Fruit fly (Drosophila melanogaster) whole organism, embryonic: ENCODE results near the gene CG42240.

ENCODE experiments used
- Aef1 ChIP-seq: fragments of 200-800 bp; sonication (Bioruptor generic); IDR thresholded peaks from 3 replicates; pipeline ENCODE4 v1.3.6; 2022; ENCODE audit warnings: missing biosample characterization, missing genetic modification characterization
- Bteb2 ChIP-seq: fragments of 200-800 bp; sonication (Bioruptor generic); optimal IDR thresholded peaks from 2 replicates; lab custom pipeline; 2016; ENCODE audit warnings: missing biosample characterization, missing genetic modification characterization
- C15 ChIP-seq: fragments of 200-800 bp; sonication (Bioruptor generic); IDR thresholded peaks from 3 replicates; pipeline ENCODE4 v1.3.6; 2022; ENCODE audit warnings: missing biosample characterization, missing genetic modification characterization
- CG12104 ChIP-seq: fragments of 200-800 bp; sonication (Bioruptor generic); optimal IDR thresholded peaks from 3 replicates; lab custom pipeline; 2016; ENCODE audit warnings: missing biosample characterization, missing genetic modification characterization
- CG13123 ChIP-seq: fragments of 200-800 bp; sonication (Bioruptor generic); optimal IDR thresholded peaks from 2 replicates; lab custom pipeline; 2016; ENCODE audit warnings: missing biosample characterization, missing genetic modification characterization
- CG13624 ChIP-seq: fragments of 200-800 bp; sonication (Bioruptor generic); optimal IDR thresholded peaks from 2 replicates; lab custom pipeline; 2016; ENCODE audit warnings: missing biosample characterization, missing genetic modification characterization
- CG17385 ChIP-seq: fragments of 200-800 bp; sonication (Bioruptor generic); optimal IDR thresholded peaks from 3 replicates; lab custom pipeline; 2018; ENCODE audit warnings: missing biosample characterization, mild to moderate bottlenecking, missing genetic modification characterization
- CG18599 ChIP-seq: fragments of 200-800 bp; sonication (Bioruptor generic); optimal IDR thresholded peaks from 3 replicates; lab custom pipeline; 2017; ENCODE audit warnings: missing biosample characterization, missing genetic modification characterization, mild to moderate bottlenecking, moderate library complexity, missing genetic modification reagents
- CG3065 ChIP-seq: fragments of 200-800 bp; sonication (Bioruptor generic); optimal IDR thresholded peaks from 2 replicates; lab custom pipeline; 2016; ENCODE audit warnings: missing biosample characterization, missing genetic modification characterization
- CG32532 ChIP-seq: fragments of 200-800 bp; sonication (Bioruptor generic); IDR thresholded peaks from 2 replicates; pipeline ENCODE4 v1.3.6; 2022; ENCODE audit warnings: missing biosample characterization, missing genetic modification characterization
- CG32772 ChIP-seq: fragments of 200-800 bp; sonication (Bioruptor generic); IDR thresholded peaks from 2 replicates; pipeline ENCODE4 v1.3.6; 2022; ENCODE audit warnings: missing biosample characterization, missing genetic modification characterization
- CG4360 ChIP-seq: fragments of 200-800 bp; sonication (Bioruptor generic); IDR thresholded peaks from 2 replicates; pipeline ENCODE4 v1.3.6; 2022; ENCODE audit warnings: missing biosample characterization, missing genetic modification characterization
- CG4820 ChIP-seq: fragments of 200-800 bp; sonication (Bioruptor generic); optimal IDR thresholded peaks from 3 replicates; lab custom pipeline; 2016; ENCODE audit warnings: missing biosample characterization, missing genetic modification characterization
- CG6272 ChIP-seq: fragments of 200-800 bp; sonication (Bioruptor generic); IDR thresholded peaks from 2 replicates; pipeline ENCODE4 v1.3.6; 2022; ENCODE audit warnings: missing biosample characterization, missing genetic modification characterization
- CG7271 ChIP-seq: fragments of 200-800 bp; sonication (Bioruptor generic); optimal IDR thresholded peaks from 2 replicates; lab custom pipeline; 2018; ENCODE audit warnings: missing biosample characterization, mild to moderate bottlenecking, missing genetic modification characterization, moderate library complexity
- CG9817 ChIP-seq: fragments of 200-800 bp; sonication (Bioruptor generic); optimal IDR thresholded peaks from 2 replicates; lab custom pipeline; 2018; ENCODE audit warnings: missing biosample characterization, mild to moderate bottlenecking, missing genetic modification characterization, moderate library complexity
- D19B ChIP-seq: fragments of 200-800 bp; sonication (Bioruptor generic); optimal IDR thresholded peaks from 2 replicates; lab custom pipeline; 2017; ENCODE audit warnings: missing biosample characterization, mild to moderate bottlenecking, missing genetic modification characterization
- Deaf1 ChIP-seq: fragments of 200-800 bp; optimal IDR thresholded peaks from 3 replicates; lab custom pipeline; 2019; ENCODE audit warnings: missing biosample characterization, mild to moderate bottlenecking, missing genetic modification characterization, moderate library complexity
- Dfd ChIP-seq, 2 experiments: fragments of >200 bp; optimal IDR thresholded peaks; 2 replicates each; lab custom pipeline; 2017; ENCODE audit warnings: missing biosample characterization in 2 of 2, missing genetic modification characterization in 2 of 2
- Doc3 ChIP-seq: fragments of 200-800 bp; sonication (Bioruptor generic); IDR thresholded peaks from 3 replicates; pipeline ENCODE4 v1.3.6; 2022; ENCODE audit warnings: missing biosample characterization, missing genetic modification characterization; ENCODE audit not compliant: partially characterized antibody
- E2f2 ChIP-seq: fragments of 200-800 bp; sonication (Bioruptor generic); IDR thresholded peaks from 2 replicates; pipeline ENCODE4 v1.3.6; 2022; ENCODE audit warnings: missing biosample characterization, missing genetic modification characterization
- Elba2 ChIP-seq: fragments of 200-800 bp; sonication (Bioruptor generic); optimal IDR thresholded peaks from 3 replicates; lab custom pipeline; 2016; ENCODE audit warnings: missing biosample characterization, missing genetic modification characterization
- Ets97D ChIP-seq: fragments of 200-800 bp; sonication (Bioruptor generic); optimal IDR thresholded peaks from 3 replicates; lab custom pipeline; 2016; ENCODE audit warnings: missing biosample characterization, missing genetic modification characterization
- HLH4C ChIP-seq: fragments of 200-800 bp; sonication (Bioruptor generic); IDR thresholded peaks from 3 replicates; pipeline ENCODE4 v1.3.6; 2022; ENCODE audit warnings: missing biosample characterization, missing genetic modification characterization; ENCODE audit not compliant: partially characterized antibody
- Lim3 ChIP-seq: fragments of 200-800 bp; sonication (Bioruptor generic); IDR thresholded peaks from 2 replicates; pipeline ENCODE4 v1.3.6; 2022; ENCODE audit warnings: missing biosample characterization, missing genetic modification characterization
- Lpt ChIP-seq: fragments of >200 bp; optimal IDR thresholded peaks from 2 replicates; lab custom pipeline; 2018; ENCODE audit warnings: missing biosample characterization, missing genetic modification characterization
- Med ChIP-seq: fragments of 200-800 bp; sonication (Bioruptor generic); peaks from one replicate; lab custom pipeline; 2016; ENCODE audit warnings: missing biosample characterization, missing genetic modification characterization, mild to moderate bottlenecking, inconsistent platforms, moderate library complexity
- Myb ChIP-seq: fragments of 200-800 bp; sonication (Bioruptor generic); optimal IDR thresholded peaks from 2 replicates; lab custom pipeline; 2016; ENCODE audit warnings: missing biosample characterization, missing genetic modification characterization
- Pdp1 ChIP-seq, 2 experiments: fragments of 200-800 bp; sonication (Bioruptor generic); optimal IDR thresholded peaks; 3 replicates each; lab custom pipeline; 2016; ENCODE audit warnings: missing biosample characterization in 2 of 2, missing genetic modification characterization in 2 of 2, mild to moderate bottlenecking in 1 of 2, moderate library complexity in 1 of 2
- Side ChIP-seq: fragments of 200-800 bp; sonication (Bioruptor generic); optimal IDR thresholded peaks from 2 replicates; lab custom pipeline; 2016; ENCODE audit warnings: missing biosample characterization, missing genetic modification characterization
- Sin3A ChIP-seq: fragments of >200 bp; optimal IDR thresholded peaks from 2 replicates; lab custom pipeline; 2018
- YL-1 ChIP-seq: fragments of 200-800 bp; sonication (Bioruptor generic); optimal IDR thresholded peaks from 3 replicates; lab custom pipeline; 2017; ENCODE audit warnings: missing biosample characterization, mild to moderate bottlenecking, missing genetic modification characterization
- al ChIP-seq: fragments of 200-800 bp; sonication (Bioruptor generic); IDR thresholded peaks from 2 replicates; pipeline ENCODE4 v1.3.6; 2022; ENCODE audit warnings: missing biosample characterization, missing genetic modification characterization
- ap ChIP-seq: fragments of 200-800 bp; sonication (Bioruptor generic); IDR thresholded peaks from 2 replicates; pipeline ENCODE4 v1.3.6; 2022; ENCODE audit warnings: missing biosample characterization, missing genetic modification characterization
- ash1 ChIP-seq: fragments of 200-800 bp; sonication (Bioruptor generic); optimal IDR thresholded peaks from 2 replicates; lab custom pipeline; 2018; ENCODE audit warnings: missing biosample characterization, mild to moderate bottlenecking, missing genetic modification characterization
- ato ChIP-seq: fragments of 200-800 bp; sonication (Bioruptor generic); IDR thresholded peaks from 2 replicates; pipeline ENCODE4 v1.3.6; 2022; ENCODE audit warnings: missing biosample characterization, missing genetic modification characterization; ENCODE audit not compliant: partially characterized antibody
- btn ChIP-seq: fragments of 200-800 bp; sonication (Bioruptor generic); optimal IDR thresholded peaks from 2 replicates; lab custom pipeline; 2016; ENCODE audit warnings: missing biosample characterization, missing genetic modification characterization
- crp ChIP-seq, 2 experiments: fragments of 200-800 bp; sonication (Bioruptor generic); optimal IDR thresholded peaks; 2 replicates in 1 of 2; 3 replicates in 1 of 2; lab custom pipeline; 2017; ENCODE audit warnings: missing biosample characterization in 2 of 2, missing genetic modification characterization in 2 of 2, mild to moderate bottlenecking in 1 of 2, moderate library complexity in 1 of 2
- gcm ChIP-seq: fragments of 200-800 bp; sonication (Bioruptor generic); optimal IDR thresholded peaks from 2 replicates; lab custom pipeline; 2019; ENCODE audit warnings: missing biosample characterization, mild to moderate bottlenecking, missing genetic modification characterization, moderate library complexity
- grn ChIP-seq: fragments of 200-800 bp; sonication (Bioruptor generic); optimal IDR thresholded peaks from 3 replicates; lab custom pipeline; 2017; ENCODE audit warnings: missing biosample characterization, missing genetic modification characterization
- ham ChIP-seq: fragments of 200-800 bp; sonication (Bioruptor generic); IDR thresholded peaks from 2 replicates; pipeline ENCODE4 v1.3.6; 2022; ENCODE audit warnings: missing biosample characterization, missing genetic modification characterization
- hb ChIP-seq: fragments of 200-800 bp; sonication (Bioruptor generic); IDR thresholded peaks from 3 replicates; pipeline ENCODE4 v1.3.6; 2022; ENCODE audit warnings: missing biosample characterization, missing genetic modification characterization; ENCODE audit not compliant: partially characterized antibody
- hbn ChIP-seq: fragments of 200-800 bp; sonication (Bioruptor generic); IDR thresholded peaks from 2 replicates; pipeline ENCODE4 v1.3.6; 2022; ENCODE audit warnings: missing biosample characterization, missing genetic modification characterization; ENCODE audit not compliant: partially characterized antibody
- hkb ChIP-seq, 2 experiments: fragments of 200-800 bp in 1 of 2; fragments of >200 bp in 1 of 2; sonication (Bioruptor generic) in 1 of 2; IDR thresholded peaks in 1 of 2; optimal IDR thresholded peaks in 1 of 2; 2 replicates each; pipeline versions ENCODE4 v1.3.6 to Lab custom; 2017 to 2022; ENCODE audit warnings: missing biosample characterization in 1 of 2, missing genetic modification characterization in 1 of 2
- ind ChIP-seq: fragments of 200-800 bp; sonication (Bioruptor generic); optimal IDR thresholded peaks from 3 replicates; lab custom pipeline; 2016; ENCODE audit warnings: missing biosample characterization, missing genetic modification characterization
- insv ChIP-seq, 2 experiments: fragments of 200-800 bp; sonication (Bioruptor generic); optimal IDR thresholded peaks; 3 replicates each; lab custom pipeline; 2016 to 2018; ENCODE audit warnings: missing biosample characterization in 2 of 2, missing genetic modification characterization in 2 of 2
- oc ChIP-seq: fragments of 200-800 bp; sonication (Bioruptor generic); optimal IDR thresholded peaks from 2 replicates; lab custom pipeline; 2018; ENCODE audit warnings: missing biosample characterization, mild to moderate bottlenecking, missing genetic modification characterization, moderate library complexity
- p53 ChIP-seq: fragments of 200-800 bp; sonication (Bioruptor generic); optimal IDR thresholded peaks from 2 replicates; lab custom pipeline; 2016; ENCODE audit warnings: missing biosample characterization, missing genetic modification characterization
- seq ChIP-seq: fragments of 200-800 bp; sonication (Bioruptor generic); IDR thresholded peaks from 2 replicates; pipeline ENCODE4 v1.3.6; 2022; ENCODE audit warnings: missing biosample characterization, missing genetic modification characterization
- tap ChIP-seq: fragments of 200-800 bp; optimal IDR thresholded peaks from 3 replicates; lab custom pipeline; 2019; ENCODE audit warnings: missing biosample characterization, mild to moderate bottlenecking, missing genetic modification characterization, moderate library complexity
- toy ChIP-seq: fragments of 200-800 bp; sonication (Bioruptor generic); IDR thresholded peaks from 2 replicates; pipeline ENCODE4 v1.3.6; 2022; ENCODE audit warnings: missing biosample characterization, missing genetic modification characterization
- ttk ChIP-seq: fragments of 200-800 bp; sonication (Bioruptor generic); IDR thresholded peaks from 2 replicates; pipeline ENCODE4 v2.1.2; 2022; ENCODE audit warnings: missing biosample characterization, missing genetic modification characterization

CG42240 gene

dm6 chrX:6375636-6376035 is 45.0 kb downstream of the CG42240 start (continued):
- TF ChIP-seq toy (GFP tag; lab: Robert Waterston, UW): no peak
- no peak for TF ChIP-seq gcm
- TF ChIP-seq Side (GFP tag; lab: Kevin White, UChicago): peak; percentile 5
- peak; percentile 52 for TF ChIP-seq CG9817
- no peak for TF ChIP-seq hbn
- TF ChIP-seq CG32532 (GFP tag; lab: Robert Waterston, UW): no peak
- peak; percentile 53 for TF ChIP-seq ind (GFP tag; lab: Kevin White, UChicago)
- TF ChIP-seq Ets97D: no peak
- TF ChIP-seq D19B (GFP tag; lab: Kevin White, UChicago): no peak
- TF ChIP-seq YL-1: no peak
- TF ChIP-seq Myb (GFP tag; lab: Kevin White, UChicago): peak; percentile 25
- TF ChIP-seq ham (GFP tag; lab: Robert Waterston, UW): no peak
- no peak for TF ChIP-seq Lpt (GFP tag; lab: Kevin White, UChicago)
- TF ChIP-seq oc (tag; lab: Kevin White, UChicago): no peak
- TF ChIP-seq Deaf1: peak; percentile 8
- TF ChIP-seq CG12104: no peak
- TF ChIP-seq Med (GFP tag; lab: Kevin White, UChicago): peak; percentile 91
- TF ChIP-seq CG32772 (GFP tag; lab: Robert Waterston, UW): no peak
- peak; percentile 84 for TF ChIP-seq CG18599
- no peak for TF ChIP-seq E2f2 (GFP tag; lab: Robert Waterston, UW)
- 0 out of 2 replicates have a peak, but pooled peaks have one; percentile 3 for TF ChIP-seq ap (GFP tag; lab: Robert Waterston, UW)
- TF ChIP-seq ato (GFP tag; lab: Robert Waterston, UW): no peak
- TF ChIP-seq tap (tag; lab: Kevin White, UChicago): no peak
- no peak for TF ChIP-seq Bteb2 (GFP tag; lab: Kevin White, UChicago)
- no peak for TF ChIP-seq al (GFP tag; lab: Robert Waterston, UW)
- no peak for TF ChIP-seq hkb (optimal IDR thresholded peaks at IDR 0.05; lab: Kevin White, UChicago)
- TF ChIP-seq hkb (GFP tag; IDR thresholded peaks at IDR 0.05; lab: Robert Waterston, UW): peak; percentile 37; the same call in 1 of the 2 replicates
- no peak for TF ChIP-seq CG13123 (GFP tag; lab: Kevin White, UChicago)
- TF ChIP-seq ash1: no peak
- TF ChIP-seq ttk: peak; percentile 43; the same call in 1 of the 2 replicates
- peak; percentile 15; the same call in 1 of the 2 replicates for TF ChIP-seq seq (GFP tag; lab: Robert Waterston, UW)
- no peak for TF ChIP-seq CG4360
- peak; percentile 48 for TF ChIP-seq CG17385 (GFP tag; lab: Kevin White, UChicago)
- TF ChIP-seq Doc3 (GFP tag; lab: Robert Waterston, UW): no peak
- no peak for TF ChIP-seq Sin3A
- no peak for TF ChIP-seq Elba2 (GFP tag; lab: Kevin White, UChicago)
- TF ChIP-seq CG7271 (tag; lab: Kevin White, UChicago): no peak
- peak; percentile 6 to 26 for TF ChIP-seq Pdp1 (GFP tag; optimal IDR thresholded peaks at IDR 0.05; lab: Kevin White, UChicago)
- no peak for TF ChIP-seq Aef1 (GFP tag; lab: Robert Waterston, UW)
- TF ChIP-seq p53 (GFP tag; lab: Kevin White, UChicago): no peak
- no peak for TF ChIP-seq CG3065 (GFP tag; lab: Kevin White, UChicago)
- TF ChIP-seq hb (GFP tag; lab: Robert Waterston, UW): no peak
- no peak for TF ChIP-seq HLH4C
- TF ChIP-seq insv (GFP tag; optimal IDR thresholded peaks at IDR 0.05; lab: Kevin White, UChicago): no peak
- TF ChIP-seq CG13624 (GFP tag; lab: Kevin White, UChicago): peak; percentile 51
- no peak for TF ChIP-seq CG6272 (GFP tag; lab: Robert Waterston, UW)
- TF ChIP-seq C15 (GFP tag; lab: Robert Waterston, UW): no peak
- TF ChIP-seq CG4820 (GFP tag; lab: Kevin White, UChicago): peak; percentile 33
- no peak for TF ChIP-seq btn (GFP tag; lab: Kevin White, UChicago)
- no peak for TF ChIP-seq Lim3 (GFP tag; lab: Robert Waterston, UW)
- TF ChIP-seq grn (GFP tag; lab: Kevin White, UChicago): no peak
- no peak for TF ChIP-seq Dfd (GFP tag; optimal IDR thresholded peaks at IDR 0.05; lab: Kevin White, UChicago)
- TF ChIP-seq crp (GFP tag; optimal IDR thresholded peaks at IDR 0.05; lab: Kevin White, UChicago): no peak
